Worm (Caenorhabditis elegans) whole organism, L1 larva: Measurements from ENCODE around the gene F38B7.10.

ENCODE experiments used
- aly-2 ChIP-seq: fragments of 150-350 bp; optimal IDR thresholded peaks from 2 replicates; lab custom pipeline; 2014; ENCODE audit warnings: missing biosample characterization, missing genetic modification characterization
- ama-1 ChIP-seq: fragments of 150-350 bp; optimal IDR thresholded peaks from 2 replicates; lab custom pipeline; 2014
- fkh-4 ChIP-seq: sonication (generic microtip); optimal IDR thresholded peaks from 2 replicates; lab custom pipeline; 2016; ENCODE audit warnings: missing compliant biosample characterization, missing genetic modification characterization, borderline replicate concordance
- hlh-4 ChIP-seq: sonication (generic microtip); optimal IDR thresholded peaks from 2 replicates; lab custom pipeline; 2016; ENCODE audit warnings: mild to moderate bottlenecking, missing genetic modification characterization, missing compliant biosample characterization
- lin-15B ChIP-seq: fragments of 150-350 bp; sonication (generic microtip); optimal IDR thresholded peaks from 3 replicates; lab custom pipeline; 2014; ENCODE audit warnings: missing biosample characterization, missing genetic modification characterization
- lsy-2 ChIP-seq, 2 experiments: fragments of 150-350 bp; optimal IDR thresholded peaks; 2 replicates each; lab custom pipeline; 2014; ENCODE audit warnings: missing biosample characterization in 2 of 2, missing genetic modification characterization in 2 of 2
- sptf-1 ChIP-seq: fragments of 150-350 bp; optimal IDR thresholded peaks from 2 replicates; lab custom pipeline; 2014; ENCODE audit warnings: missing biosample characterization, missing genetic modification characterization
- zag-1 ChIP-seq: fragments of 150-350 bp; optimal IDR thresholded peaks from 2 replicates; lab custom pipeline; 2014; ENCODE audit warnings: missing biosample characterization, missing genetic modification characterization

DNA sequence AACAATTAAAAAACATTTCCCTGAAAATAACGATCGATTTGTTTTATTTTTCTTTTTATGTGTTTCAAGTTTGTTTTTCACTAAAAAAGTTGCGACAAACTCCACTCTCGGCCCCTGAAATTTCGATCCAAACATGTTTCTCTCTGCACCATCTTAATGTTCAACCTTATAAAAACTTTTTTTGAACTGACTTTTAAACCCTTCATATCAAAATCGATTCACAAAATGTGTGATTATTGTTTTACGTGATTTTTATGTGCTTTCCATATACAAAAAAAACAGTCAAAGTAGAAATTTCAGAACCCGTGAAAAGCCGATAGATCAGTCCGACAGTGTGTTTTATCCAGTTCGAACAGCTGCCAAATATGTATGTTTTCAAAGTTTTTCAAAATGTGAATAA, 17.8 kb upstream of the F38B7.10 start, which contains the start of gene ccch-1:
- TF ChIP-seq fkh-4 (tag; lab: Kevin White, UChicago), result no peak
- no peak for TF ChIP-seq lsy-2 (tag; optimal IDR thresholded peaks at IDR 0.05; lab: Kevin White, UChicago)
- no peak for TF ChIP-seq ama-1 (lab: Kevin White, UChicago)
- TF ChIP-seq aly-2 (tag; lab: Kevin White, UChicago), result no peak
- TF ChIP-seq hlh-4 (tag; lab: Kevin White, UChicago), result no peak
- TF ChIP-seq lin-15B, result no peak
- TF ChIP-seq sptf-1, result no peak
- TF ChIP-seq zag-1, result no peak
